Fruit fly (Drosophila melanogaster): ENCODE data around the gene CG9886.

The CG9886 gene

DNA sequence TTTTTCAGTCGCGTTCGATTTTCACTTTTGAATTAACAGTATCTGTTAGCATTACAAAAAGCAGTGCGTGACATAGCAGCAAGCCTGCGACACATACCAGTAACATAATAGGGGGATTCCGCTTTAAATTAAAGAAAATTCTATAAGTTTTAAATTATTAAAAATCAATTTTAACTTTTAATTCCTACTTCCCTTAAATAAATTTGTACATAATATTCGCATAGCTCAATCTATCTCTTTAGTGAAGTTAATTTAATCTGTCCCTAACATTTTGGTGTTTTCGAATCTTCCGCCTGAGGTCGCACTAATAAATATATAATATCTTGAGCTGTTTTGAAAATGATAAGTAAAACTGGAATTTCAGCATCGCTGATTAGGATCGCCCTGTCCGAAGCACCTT, at the start of gene CG9886:
Gene CG9886, plus strand, starts transcription at position 341 of the 400 bp plus-strand sequence.
- TF ChIP-seq noc (tag; optimal IDR thresholded peaks at IDR 0.05) = no peak

DNA sequence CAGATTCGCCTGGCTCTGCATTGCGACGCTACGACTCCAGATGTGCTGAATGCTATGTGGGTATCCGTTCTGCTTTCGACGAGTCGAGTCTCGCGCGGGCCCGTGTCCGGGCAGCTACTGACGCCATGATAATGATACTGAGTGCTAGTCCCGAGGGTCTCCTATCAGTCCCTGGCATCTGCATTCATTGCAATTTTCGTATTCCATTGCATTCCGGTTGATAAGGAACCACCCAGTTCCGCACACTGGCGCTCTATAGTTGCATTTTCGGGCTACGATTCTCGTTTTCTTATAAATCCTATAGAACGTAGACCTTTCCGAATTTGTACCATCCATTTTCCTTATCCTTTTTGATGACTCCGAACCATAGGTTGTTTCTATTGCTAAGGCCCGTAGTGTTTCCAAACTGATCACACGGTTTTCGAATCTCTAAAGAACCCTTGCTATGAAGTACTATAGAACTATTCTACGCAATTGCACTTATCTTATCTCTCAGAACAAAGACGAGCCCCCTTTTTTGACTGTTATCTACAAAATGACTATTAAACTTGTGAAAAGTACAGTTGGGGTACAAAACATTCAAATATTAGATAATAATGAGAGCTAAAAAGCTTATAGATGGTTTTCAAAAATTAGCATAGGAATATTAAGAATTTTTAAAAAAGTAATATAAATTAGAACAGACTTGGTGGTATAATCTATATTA, 49.1 kb upstream of the CG9886 start, which contains the start of gene CG3597:
Gene CG3597, minus strand, starts transcription at position 119 of the 706 bp plus-strand sequence.
- TF ChIP-seq noc (tag; optimal IDR thresholded peaks at IDR 0.05) = peak; percentile 46

DNA sequence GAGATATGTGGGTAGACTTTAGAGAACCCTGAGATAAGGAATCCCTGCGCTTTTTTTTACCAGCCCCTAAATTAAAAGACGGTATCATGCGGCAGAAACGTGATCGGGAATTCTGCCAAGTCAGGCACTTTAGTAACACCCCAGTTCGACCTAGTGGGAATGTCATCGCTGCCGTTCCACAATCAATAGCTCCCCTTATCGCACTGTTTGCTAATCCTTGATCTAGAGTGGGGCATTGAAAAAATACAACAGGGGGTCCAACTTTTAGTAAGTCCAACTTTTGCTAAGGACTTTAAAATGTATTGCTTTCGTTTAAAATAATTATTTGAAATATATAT, 48.5 kb upstream of the CG9886 start:
- no peak for TF ChIP-seq noc (tag; optimal IDR thresholded peaks at IDR 0.05)

DNA sequence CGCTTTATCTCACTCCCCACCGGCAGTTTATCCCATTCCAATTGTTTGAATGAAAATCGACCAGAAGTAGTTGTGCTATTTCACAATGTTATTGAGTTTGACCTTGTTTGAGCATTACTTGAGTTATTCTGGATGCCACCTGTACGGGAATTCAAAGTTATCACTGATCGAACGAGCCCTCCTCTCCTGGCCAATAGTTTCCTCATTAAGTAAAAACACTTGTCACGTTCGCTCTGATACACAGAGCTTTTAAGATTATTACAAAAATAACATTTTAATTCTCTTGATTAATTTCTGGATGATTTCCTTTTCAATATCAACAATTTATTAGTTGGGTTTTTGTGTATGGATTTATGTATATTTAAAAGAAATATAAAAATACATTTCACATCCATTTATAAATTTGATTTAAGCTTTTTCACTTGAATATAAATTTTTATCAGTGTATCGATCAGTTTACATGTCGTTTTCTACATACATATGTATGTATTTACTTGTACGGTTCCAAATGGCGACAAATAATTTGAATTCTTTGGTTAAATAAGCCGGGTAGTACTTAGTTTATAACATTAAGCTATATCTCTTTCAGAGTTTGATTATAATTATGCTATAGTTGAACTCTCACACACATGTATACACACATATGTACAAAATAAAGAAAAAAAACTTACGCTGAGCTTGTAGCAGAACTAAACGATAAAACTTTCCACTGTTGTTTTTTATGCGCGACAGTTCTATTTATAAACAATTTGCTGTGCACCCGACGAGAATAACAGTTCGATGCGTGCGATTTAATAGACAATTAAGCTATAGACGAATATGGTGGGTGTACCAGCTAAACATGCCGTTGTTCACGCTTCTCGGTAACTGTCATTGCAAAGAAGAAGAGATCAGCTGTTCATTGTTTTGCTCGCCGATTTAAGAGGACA, 46.5 kb upstream of the CG9886 start, which contains the start of the genes CG3609 and CG15390:
Gene CG3609, minus strand, starts transcription at position 810 of the 929 bp plus-strand sequence.
Gene CG15390, plus strand, starts transcription at position 896 of the 929 bp plus-strand sequence.
- peak; percentile 76 for TF ChIP-seq noc (tag; optimal IDR thresholded peaks at IDR 0.05)

DNA sequence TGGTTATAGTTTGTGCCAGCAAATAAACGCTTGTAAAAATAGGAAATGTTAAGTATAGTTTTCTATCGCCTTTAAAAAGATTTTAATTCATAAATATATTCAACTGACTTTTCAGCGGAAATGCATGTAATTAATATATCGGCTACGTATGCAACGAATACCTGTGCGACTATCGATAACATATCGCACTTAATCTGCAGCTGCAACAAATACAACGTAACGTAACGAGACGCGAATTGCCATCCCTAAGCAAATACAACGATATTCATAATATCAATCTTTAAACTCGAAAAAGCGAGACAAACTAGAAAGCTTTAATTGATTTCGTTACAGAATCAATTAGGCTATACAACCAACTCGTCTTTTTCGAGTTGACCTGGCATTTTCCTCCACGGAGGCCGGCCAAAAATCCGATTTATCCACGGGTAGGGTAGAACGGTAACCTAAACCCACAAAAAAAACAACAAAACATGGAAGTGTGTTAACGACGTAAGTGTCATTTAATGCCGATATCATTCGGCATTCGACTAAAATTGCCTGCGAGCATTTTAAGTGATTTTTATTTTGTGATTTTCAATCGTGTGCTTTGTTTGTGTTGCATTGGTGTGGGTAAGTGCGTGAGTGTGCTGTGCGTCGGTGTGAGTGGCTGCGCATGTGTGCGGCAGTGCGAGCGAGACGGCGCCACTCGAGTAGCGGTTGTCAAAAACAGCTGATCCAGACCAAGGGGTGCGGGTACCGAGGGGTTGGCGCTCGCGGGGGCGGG, 44.8 kb upstream of the CG9886 start, which contains the start of gene Atxn7:
Gene Atxn7, plus strand, starts transcription at position 187 of the 763 bp plus-strand sequence.
- peak; percentile 2 for TF ChIP-seq noc (tag; optimal IDR thresholded peaks at IDR 0.05)

DNA sequence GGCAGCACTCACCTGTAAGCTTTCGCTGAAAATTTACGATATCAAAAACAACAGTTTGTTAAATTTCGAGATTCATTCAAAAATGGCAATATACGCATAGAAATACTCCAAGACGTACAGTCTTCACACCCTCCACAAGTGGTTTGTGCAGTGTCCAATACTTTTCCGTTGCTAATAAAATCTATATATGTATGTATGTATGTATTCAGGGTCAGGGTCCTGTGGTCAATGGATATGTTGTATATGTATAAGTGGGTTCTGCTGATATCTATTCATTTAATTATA, 44.3 kb upstream of the CG9886 start:
- TF ChIP-seq noc (tag; optimal IDR thresholded peaks at IDR 0.05) = no peak

DNA sequence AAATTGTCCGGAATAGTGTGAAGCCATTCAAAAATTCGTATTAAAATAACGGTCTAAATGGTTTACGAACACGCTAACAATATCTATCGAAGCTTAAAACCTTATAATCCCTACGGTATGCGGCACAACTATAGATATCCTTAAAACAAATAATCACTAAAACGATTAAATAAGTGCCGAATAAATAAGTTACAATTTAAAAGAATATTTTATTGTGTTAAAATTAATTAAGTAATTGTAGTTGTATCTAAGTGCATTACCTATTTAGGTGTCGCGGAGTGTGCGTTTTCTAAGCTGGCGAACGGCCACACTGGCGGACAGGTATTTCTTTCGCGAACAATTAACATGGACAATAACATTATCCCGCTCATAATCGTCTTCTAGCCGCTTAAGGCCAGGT, 39.8 kb upstream of the CG9886 start, which contains the start of gene Eogt:
Gene Eogt, plus strand, starts transcription at position 293 of the 400 bp plus-strand sequence.
- peak; percentile 69 for TF ChIP-seq noc (tag; optimal IDR thresholded peaks at IDR 0.05)

DNA sequence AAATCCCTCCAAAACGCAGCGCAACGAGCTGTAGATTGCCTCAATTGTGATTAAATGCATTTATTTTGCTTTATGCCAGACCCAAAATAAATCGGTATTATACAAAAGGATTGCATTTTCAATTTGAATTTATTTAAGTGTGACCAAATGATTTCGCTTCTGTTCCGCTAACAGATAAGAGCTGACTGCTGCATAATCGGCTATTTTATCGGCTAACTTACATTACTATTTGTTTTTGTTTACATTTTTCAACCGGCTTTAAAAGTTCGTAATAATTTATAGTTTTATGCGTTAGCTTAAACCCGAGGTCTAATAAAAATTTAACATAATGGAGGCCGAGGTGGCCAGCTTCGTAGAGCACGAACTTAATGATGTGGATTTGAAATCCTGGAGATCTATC, 37.7 kb upstream of the CG9886 start, which contains the start of gene PIG-Wa:
Gene PIG-Wa, plus strand, starts transcription at position 232 of the 400 bp plus-strand sequence.
- no peak for TF ChIP-seq noc (tag; optimal IDR thresholded peaks at IDR 0.05)

DNA sequence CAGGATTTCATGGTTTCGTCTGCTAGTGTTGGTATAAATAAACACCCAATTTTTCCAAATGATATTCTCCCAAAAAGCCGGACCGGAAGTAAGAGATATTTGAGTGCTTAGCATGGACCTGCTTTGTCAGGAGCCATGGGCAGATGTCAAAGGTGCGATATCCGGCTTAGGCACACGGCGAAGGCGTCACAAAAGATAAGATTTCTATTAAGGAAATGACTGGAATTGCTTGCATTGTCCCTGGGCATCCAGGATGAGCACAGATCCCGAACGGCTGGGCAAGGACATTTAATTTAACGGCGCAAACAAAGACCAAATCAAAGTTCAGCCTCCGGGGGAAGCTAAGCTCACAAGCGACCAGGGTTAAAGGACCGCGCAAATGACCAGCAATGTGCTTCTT, 34.9 kb upstream of the CG9886 start, which contains the start of gene CG3557:
Gene CG3557, minus strand, starts transcription at position 101 of the 400 bp plus-strand sequence.
- TF ChIP-seq noc (tag; optimal IDR thresholded peaks at IDR 0.05) = no peak

DNA sequence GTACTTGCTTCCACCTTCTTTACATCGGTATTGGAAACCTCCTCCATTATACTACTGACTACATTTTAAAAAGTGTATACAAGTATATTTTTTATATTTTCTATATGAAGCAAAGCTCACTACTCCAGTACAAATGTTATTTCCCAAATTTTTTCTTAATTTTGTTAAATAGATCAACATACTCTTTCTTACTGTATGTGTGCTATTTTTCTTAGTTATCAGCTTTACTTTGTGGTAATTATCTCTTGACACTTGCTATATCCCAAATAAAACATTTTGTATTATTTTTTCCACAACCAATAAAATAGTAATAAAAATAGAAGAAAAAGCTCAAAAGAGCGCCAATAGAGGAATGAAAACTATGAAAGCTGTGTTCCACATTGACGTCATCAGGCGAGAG, 30.0 kb upstream of the CG9886 start, which contains the start of gene CG43750:
Gene CG43750, minus strand, starts transcription at position 101 of the 400 bp plus-strand sequence.
- no peak for TF ChIP-seq noc (tag; optimal IDR thresholded peaks at IDR 0.05)

DNA sequence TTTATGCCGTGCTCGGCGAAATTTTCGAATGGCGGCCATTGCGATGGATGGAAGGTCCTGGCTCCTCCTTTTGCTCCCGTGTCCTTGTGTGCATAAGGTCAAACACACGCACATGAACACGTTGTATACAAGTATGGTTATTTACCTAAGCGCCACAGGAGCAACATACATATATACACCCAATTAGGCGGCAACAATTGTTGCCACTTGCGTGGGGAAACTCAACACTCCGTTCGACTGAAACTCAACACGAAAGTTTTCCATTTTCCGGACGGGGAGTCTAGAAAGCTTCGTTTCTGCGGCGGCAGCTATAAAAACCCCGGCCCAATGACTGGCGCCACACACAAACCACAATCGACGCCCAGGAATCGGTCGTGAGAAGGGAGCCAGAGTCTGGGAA, 29.3 kb upstream of the CG9886 start, which contains the start of gene CG46448:
Gene CG46448, plus strand, starts transcription at position 340 of the 400 bp plus-strand sequence.
- TF ChIP-seq noc (tag; optimal IDR thresholded peaks at IDR 0.05) = no peak

DNA sequence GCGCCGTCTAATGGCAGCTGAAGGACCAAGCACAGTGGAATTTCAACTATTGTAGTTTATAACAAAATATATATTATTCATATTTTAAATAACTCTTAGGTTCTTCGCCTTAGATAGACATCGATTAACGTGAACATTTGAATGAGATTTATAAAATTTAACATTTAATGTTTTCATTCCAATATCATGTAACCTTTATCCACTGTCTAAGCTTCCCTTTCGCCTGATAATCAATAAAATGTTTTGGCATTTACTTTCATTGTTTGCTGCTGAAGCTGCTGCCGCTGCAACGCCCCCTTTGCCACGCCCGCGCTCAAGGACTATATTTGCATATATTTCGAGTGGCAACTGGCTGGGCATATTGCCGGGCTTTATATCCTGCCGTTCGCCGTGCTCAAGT, 25.8 kb upstream of the CG9886 start:
- TF ChIP-seq noc (tag; optimal IDR thresholded peaks at IDR 0.05) = no peak

DNA sequence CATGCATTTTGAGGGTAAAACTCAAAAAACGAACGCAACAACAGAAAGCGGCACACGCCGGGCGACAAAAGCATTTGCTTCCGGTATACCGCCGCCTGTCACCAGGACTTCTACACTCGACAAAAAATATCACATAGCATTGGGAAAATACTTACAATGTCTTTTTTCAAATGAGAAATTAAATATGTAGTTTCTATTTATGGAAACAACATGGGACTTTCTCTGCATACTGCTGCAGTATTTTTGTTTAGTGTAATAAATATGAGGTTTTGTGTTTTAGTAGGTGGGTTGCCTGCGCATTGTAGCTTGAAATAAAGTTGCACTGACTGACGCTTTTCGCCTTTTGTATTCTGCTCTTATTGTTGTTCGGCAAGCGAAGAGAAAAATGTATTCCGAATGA, 23.6 kb upstream of the CG9886 start:
- no peak for TF ChIP-seq noc (tag; optimal IDR thresholded peaks at IDR 0.05)

DNA sequence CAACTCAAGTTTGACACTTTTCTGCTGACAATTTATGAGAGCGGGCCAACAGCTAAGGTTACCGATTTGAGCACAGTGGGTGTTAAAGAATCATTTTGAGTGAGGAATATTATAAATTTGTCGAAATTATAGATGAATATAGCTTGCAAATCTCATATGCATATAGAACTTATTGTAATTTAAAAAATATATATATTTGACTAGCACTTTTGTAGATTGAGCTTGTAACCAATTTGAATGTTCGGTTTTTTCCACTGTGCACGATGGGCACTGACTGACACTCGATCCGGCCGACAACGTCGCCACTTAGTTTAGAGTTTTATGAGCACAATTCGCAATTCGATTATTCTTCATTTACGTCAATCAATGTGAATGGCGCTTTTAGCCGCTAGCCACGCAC, 22.2 kb upstream of the CG9886 start:
- no peak for TF ChIP-seq noc (tag; optimal IDR thresholded peaks at IDR 0.05)

DNA sequence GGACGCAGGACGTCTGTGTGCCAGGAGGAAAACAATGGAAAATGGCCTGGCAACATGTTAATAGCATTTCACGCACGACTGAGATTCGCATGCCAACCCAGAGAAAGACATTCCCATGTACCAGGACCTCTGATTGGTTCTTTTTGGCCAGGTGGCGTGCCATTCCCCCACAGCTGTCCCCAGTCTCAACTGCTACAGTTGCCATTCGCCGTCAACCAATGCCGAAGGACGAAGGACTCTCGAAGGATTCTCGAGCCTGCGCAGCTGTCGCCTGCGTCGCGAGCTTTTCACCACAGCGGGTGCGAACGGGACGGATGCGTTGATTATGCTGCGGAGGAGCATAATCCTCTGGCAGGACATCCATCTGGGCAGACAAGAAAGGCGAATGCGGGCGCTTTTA, 20.7 kb upstream of the CG9886 start, which contains the start of gene VGlut:
Gene VGlut, plus strand, starts transcription at position 399 of the 400 bp plus-strand sequence.
- TF ChIP-seq noc (tag; optimal IDR thresholded peaks at IDR 0.05) = no peak
